Fruit fly (Drosophila melanogaster) whole organism, embryonic: ENCODE results near the gene CG42305.
A peak's percentile ranks its signal among the peaks of the same experiment; 100 is the strongest.

Source experiments
- Ada2b ChIP-seq: fragments of 200-800 bp; sonication (Bioruptor generic); IDR thresholded peaks from 2 replicates; pipeline ENCODE4 v1.3.6; 2022; ENCODE audit warnings: missing biosample characterization, missing genetic modification characterization
- Bdp1 ChIP-seq: fragments of 200-800 bp; sonication (Bioruptor generic); optimal IDR thresholded peaks from 3 replicates; lab custom pipeline; 2016; ENCODE audit warnings: missing biosample characterization, missing genetic modification characterization
- BtbVII ChIP-seq: fragments of 200-800 bp; sonication (Bioruptor generic); optimal IDR thresholded peaks from 3 replicates; lab custom pipeline; 2017; ENCODE audit warnings: missing biosample characterization, mild to moderate bottlenecking, missing genetic modification characterization
- CG1024 ChIP-seq: fragments of 200-800 bp; sonication (Bioruptor generic); IDR thresholded peaks from 2 replicates; pipeline ENCODE4 v1.3.6; 2022; ENCODE audit warnings: missing biosample characterization, missing genetic modification characterization
- CG10321 ChIP-seq: fragments of 200-800 bp; sonication (Bioruptor generic); IDR thresholded peaks from 2 replicates; pipeline ENCODE4 v1.3.6; 2022; ENCODE audit warnings: missing biosample characterization, missing genetic modification characterization
- CG10959 ChIP-seq: fragments of 200-800 bp; sonication (Bioruptor generic); IDR thresholded peaks from 2 replicates; pipeline ENCODE4 v1.3.6; 2022; ENCODE audit warnings: missing biosample characterization, missing genetic modification characterization
- CG11398 ChIP-seq: fragments of 200-800 bp; sonication (Bioruptor generic); optimal IDR thresholded peaks from 2 replicates; lab custom pipeline; 2016; ENCODE audit warnings: missing biosample characterization, missing genetic modification characterization
- CG12236 ChIP-seq: fragments of 200-800 bp; sonication (Bioruptor generic); optimal IDR thresholded peaks from 2 replicates; lab custom pipeline; 2016; ENCODE audit warnings: missing biosample characterization, missing genetic modification characterization
- CG2116 ChIP-seq: fragments of 200-800 bp; sonication (Bioruptor generic); optimal IDR thresholded peaks from 3 replicates; lab custom pipeline; 2018; ENCODE audit warnings: missing biosample characterization, mild to moderate bottlenecking, missing genetic modification characterization
- CG2120 ChIP-seq: fragments of 200-800 bp; sonication (Bioruptor generic); optimal IDR thresholded peaks from 3 replicates; lab custom pipeline; 2016; ENCODE audit warnings: missing biosample characterization, missing genetic modification characterization
- CG30020 ChIP-seq: fragments of 200-800 bp; optimal IDR thresholded peaks from 2 replicates; lab custom pipeline; 2019; ENCODE audit warnings: missing biosample characterization, mild to moderate bottlenecking, missing genetic modification characterization, moderate library complexity
- CG42726 ChIP-seq: fragments of 200-800 bp; sonication (Bioruptor generic); IDR thresholded peaks from 2 replicates; pipeline ENCODE4 v1.3.6; 2022; ENCODE audit warnings: missing biosample characterization, missing genetic modification characterization; ENCODE audit not compliant: partially characterized antibody
- CG4328 ChIP-seq: fragments of 200-800 bp; sonication (Bioruptor generic); optimal IDR thresholded peaks from 3 replicates; lab custom pipeline; 2017; ENCODE audit warnings: missing biosample characterization, missing genetic modification reagents, missing genetic modification characterization
- CG5245 ChIP-seq: fragments of 200-800 bp; sonication (Bioruptor generic); optimal IDR thresholded peaks from 3 replicates; lab custom pipeline; 2016; ENCODE audit warnings: missing biosample characterization, missing genetic modification characterization
- CG6683 ChIP-seq: fragments of 200-800 bp; sonication (Bioruptor generic); optimal IDR thresholded peaks from 2 replicates; lab custom pipeline; 2017; ENCODE audit warnings: missing biosample characterization, mild to moderate bottlenecking, missing genetic modification characterization, missing genetic modification reagents
- CG6813 ChIP-seq: fragments of 200-800 bp; sonication (Bioruptor generic); optimal IDR thresholded peaks from 2 replicates; lab custom pipeline; 2017; ENCODE audit warnings: missing biosample characterization, missing genetic modification characterization, mild to moderate bottlenecking, moderate library complexity, missing genetic modification reagents
- CG7928 ChIP-seq: fragments of 200-800 bp; sonication (Bioruptor generic); optimal IDR thresholded peaks from 2 replicates; lab custom pipeline; 2017; ENCODE audit warnings: missing biosample characterization, mild to moderate bottlenecking, missing genetic modification characterization
- D19A ChIP-seq: fragments of 200-800 bp; optimal IDR thresholded peaks from 3 replicates; lab custom pipeline; 2019; ENCODE audit warnings: missing biosample characterization, mild to moderate bottlenecking, missing genetic modification characterization, moderate library complexity
- HLHmδ ChIP-seq: fragments of 200-800 bp; sonication (Bioruptor generic); optimal IDR thresholded peaks from 2 replicates; lab custom pipeline; 2018; ENCODE audit warnings: missing biosample characterization, mild to moderate bottlenecking, missing genetic modification characterization, moderate library complexity
- HmgZ ChIP-seq: fragments of 200-800 bp; sonication (Bioruptor generic); optimal IDR thresholded peaks from 2 replicates; lab custom pipeline; 2018; ENCODE audit warnings: missing biosample characterization, mild to moderate bottlenecking, missing genetic modification characterization
- NK7.1 ChIP-seq: fragments of 200-800 bp; sonication (Bioruptor generic); optimal IDR thresholded peaks from 3 replicates; lab custom pipeline; 2016; ENCODE audit warnings: missing biosample characterization, missing genetic modification characterization
- Nf-YA ChIP-seq: fragments of 200-800 bp; sonication (Bioruptor generic); IDR thresholded peaks from 2 replicates; pipeline ENCODE4 v1.3.6; 2022; ENCODE audit warnings: missing biosample characterization, missing genetic modification characterization
- Nf-YB ChIP-seq: fragments of 200-800 bp; sonication (Bioruptor generic); optimal IDR thresholded peaks from 3 replicates; lab custom pipeline; 2019; ENCODE audit warnings: missing biosample characterization, mild to moderate bottlenecking, missing genetic modification characterization, moderate library complexity
- Oaz ChIP-seq: fragments of 200-800 bp; sonication (Bioruptor generic); IDR thresholded peaks from 2 replicates; pipeline ENCODE4 v1.3.6; 2022; ENCODE audit warnings: missing biosample characterization, missing genetic modification characterization
- Poxn ChIP-seq: fragments of 200-800 bp; sonication (Bioruptor generic); IDR thresholded peaks from 2 replicates; pipeline ENCODE4 v1.3.6; 2022; ENCODE audit warnings: missing biosample characterization, missing genetic modification characterization
- Side ChIP-seq: fragments of 200-800 bp; sonication (Bioruptor generic); optimal IDR thresholded peaks from 2 replicates; lab custom pipeline; 2016; ENCODE audit warnings: missing biosample characterization, missing genetic modification characterization
- Sry-β ChIP-seq: fragments of 200-800 bp; sonication (Bioruptor generic); optimal IDR thresholded peaks from 2 replicates; lab custom pipeline; 2018; ENCODE audit warnings: missing biosample characterization, mild to moderate bottlenecking, missing genetic modification characterization, moderate library complexity
- Vsx1 ChIP-seq: fragments of 200-800 bp; sonication (Bioruptor generic); optimal IDR thresholded peaks from 2 replicates; lab custom pipeline; 2017; ENCODE audit warnings: missing biosample characterization, mild to moderate bottlenecking, missing genetic modification characterization, missing genetic modification reagents
- ash1 ChIP-seq: fragments of 200-800 bp; sonication (Bioruptor generic); optimal IDR thresholded peaks from 2 replicates; lab custom pipeline; 2018; ENCODE audit warnings: missing biosample characterization, mild to moderate bottlenecking, missing genetic modification characterization
- ato ChIP-seq: fragments of 200-800 bp; sonication (Bioruptor generic); IDR thresholded peaks from 2 replicates; pipeline ENCODE4 v1.3.6; 2022; ENCODE audit warnings: missing biosample characterization, missing genetic modification characterization; ENCODE audit not compliant: partially characterized antibody
- crc ChIP-seq: fragments of 200-800 bp; sonication (Bioruptor generic); optimal IDR thresholded peaks from 2 replicates; lab custom pipeline; 2016; ENCODE audit warnings: missing biosample characterization, missing genetic modification characterization
- dm ChIP-seq: fragments of 200-800 bp; sonication (Bioruptor generic); optimal IDR thresholded peaks from 3 replicates; lab custom pipeline; 2016; ENCODE audit warnings: missing biosample characterization, missing genetic modification characterization
- fd102C ChIP-seq: fragments of 200-800 bp; sonication (Bioruptor generic); optimal IDR thresholded peaks from 2 replicates; lab custom pipeline; 2018; ENCODE audit warnings: missing biosample characterization, mild to moderate bottlenecking, missing genetic modification characterization, moderate library complexity
- gt ChIP-seq: fragments of 200-800 bp; sonication (Bioruptor generic); IDR thresholded peaks from 2 replicates; pipeline ENCODE4 v1.3.6; 2022; ENCODE audit warnings: missing biosample characterization, missing genetic modification characterization
- hkb ChIP-seq, 2 experiments: fragments of 200-800 bp in 1 of 2; fragments of >200 bp in 1 of 2; sonication (Bioruptor generic) in 1 of 2; IDR thresholded peaks in 1 of 2; optimal IDR thresholded peaks in 1 of 2; 2 replicates each; pipeline versions ENCODE4 v1.3.6 to Lab custom; 2017 to 2022; ENCODE audit warnings: missing biosample characterization in 1 of 2, missing genetic modification characterization in 1 of 2
- jumu ChIP-seq: fragments of 200-800 bp; sonication (Bioruptor generic); optimal IDR thresholded peaks from 3 replicates; lab custom pipeline; 2016; ENCODE audit warnings: missing biosample characterization, missing genetic modification characterization
- luna ChIP-seq: fragments of 200-800 bp; sonication (Bioruptor generic); optimal IDR thresholded peaks from 2 replicates; lab custom pipeline; 2016; ENCODE audit warnings: missing biosample characterization, missing genetic modification characterization
- p53 ChIP-seq: fragments of 200-800 bp; sonication (Bioruptor generic); optimal IDR thresholded peaks from 2 replicates; lab custom pipeline; 2016; ENCODE audit warnings: missing biosample characterization, missing genetic modification characterization
- pan ChIP-seq, 4 experiments: fragments of >200 bp in 3 of 4; fragments of 200-800 bp in 1 of 4; sonication (Bioruptor generic) in 1 of 4; optimal IDR thresholded peaks in 3 of 4; IDR thresholded peaks in 1 of 4; 2 replicates each; pipeline versions ENCODE4 v1.3.6 to Lab custom; 2017 to 2022; ENCODE audit warnings: missing biosample characterization in 2 of 4, missing genetic modification characterization in 2 of 4, mixed read lengths in 1 of 4
- pb ChIP-seq: fragments of 200-800 bp; sonication (Bioruptor generic); optimal IDR thresholded peaks from 3 replicates; lab custom pipeline; 2016; ENCODE audit warnings: missing biosample characterization, missing genetic modification characterization
- ro ChIP-seq: fragments of 200-800 bp; sonication (Bioruptor generic); IDR thresholded peaks from 2 replicates; pipeline ENCODE4 v1.3.6; 2022; ENCODE audit warnings: missing biosample characterization, missing genetic modification characterization
- row ChIP-seq: fragments of 200-800 bp; sonication (Bioruptor generic); IDR thresholded peaks from 3 replicates; pipeline ENCODE4 v1.3.6; 2022; ENCODE audit warnings: missing biosample characterization, missing genetic modification characterization
- sens ChIP-seq: fragments of 200-800 bp; sonication (Bioruptor generic); peaks from one replicate; lab custom pipeline; 2016; ENCODE audit warnings: missing biosample characterization, missing genetic modification characterization
- slou ChIP-seq: fragments of 200-800 bp; sonication (Bioruptor generic); optimal IDR thresholded peaks from 3 replicates; lab custom pipeline; 2016; ENCODE audit warnings: missing biosample characterization, missing genetic modification characterization
- sr ChIP-seq: fragments of 200-800 bp; sonication (Bioruptor generic); IDR thresholded peaks from 3 replicates; pipeline ENCODE4 v1.3.6; 2022; ENCODE audit warnings: missing biosample characterization, missing genetic modification characterization
- stc ChIP-seq: fragments of 200-800 bp; sonication (Bioruptor generic); IDR thresholded peaks from 2 replicates; pipeline ENCODE4 v1.3.6; 2022; ENCODE audit warnings: missing biosample characterization, missing genetic modification characterization
- tll ChIP-seq, 2 experiments: fragments of 200-800 bp in 1 of 2; fragments of >200 bp in 1 of 2; sonication (Bioruptor generic) in 1 of 2; optimal IDR thresholded peaks; 2 replicates each; lab custom pipeline; 2017 to 2019; ENCODE audit warnings: missing biosample characterization in 2 of 2, missing genetic modification characterization in 2 of 2, mild to moderate bottlenecking in 1 of 2, moderate library complexity in 1 of 2
- toy ChIP-seq: fragments of 200-800 bp; sonication (Bioruptor generic); IDR thresholded peaks from 2 replicates; pipeline ENCODE4 v1.3.6; 2022; ENCODE audit warnings: missing biosample characterization, missing genetic modification characterization
- trem ChIP-seq: fragments of 200-800 bp; optimal IDR thresholded peaks from 3 replicates; lab custom pipeline; 2019; ENCODE audit warnings: missing biosample characterization, mild to moderate bottlenecking, missing genetic modification characterization, moderate library complexity
- wdn ChIP-seq: fragments of 200-800 bp; sonication (Bioruptor generic); IDR thresholded peaks from 2 replicates; pipeline ENCODE4 v1.3.6; 2022; ENCODE audit warnings: missing biosample characterization, missing genetic modification characterization
- zfh1 ChIP-seq: fragments of 200-800 bp; sonication (Bioruptor generic); IDR thresholded peaks from 3 replicates; pipeline ENCODE4 v1.3.6; 2022; ENCODE audit warnings: missing biosample characterization, missing genetic modification characterization

The CG42305 gene

dm6 chr2L:18822805-18823204 is 10.4 kb downstream of the CG42305 start (continued):
- TF ChIP-seq CG42726 (no peak), row (no peak), zfh1 (GFP tag; lab: Robert Waterston, UW) (peak; percentile 72; the same call in 2 of the 3 replicates), D19A (tag; lab: Kevin White, UChicago) (peak; percentile 32), Ada2b (GFP tag; lab: Robert Waterston, UW) (no peak), ro (no peak), sens (GFP tag; lab: Kevin White, UChicago) (peak; percentile 85), BtbVII (GFP tag; lab: Kevin White, UChicago) (peak; percentile 7), CG30020 (tag; lab: Kevin White, UChicago) (no peak), CG7928 (GFP tag; lab: Kevin White, UChicago) (no peak), trem (tag; lab: Kevin White, UChicago) (no peak), CG1024 (GFP tag; lab: Robert Waterston, UW) (peak; percentile 62; the same call in 1 of the 2 replicates), Sry-β (GFP tag; lab: Kevin White, UChicago) (no peak), pb (GFP tag; lab: Kevin White, UChicago) (no peak), slou (peak; percentile 28), gt (GFP tag; lab: Robert Waterston, UW) (no peak), tll (GFP tag; optimal IDR thresholded peaks at IDR 0.05; lab: Kevin White, UChicago) (no peak), sr (no peak), ash1 (GFP tag; lab: Kevin White, UChicago) (no peak), Vsx1 (GFP tag; lab: Kevin White, UChicago) (peak; percentile 58), CG11398 (GFP tag; lab: Kevin White, UChicago) (peak; percentile 18), ato (GFP tag; lab: Robert Waterston, UW) (no peak), stc (GFP tag; lab: Robert Waterston, UW) (no peak), CG4328 (peak; percentile 59), crc (GFP tag; lab: Kevin White, UChicago) (no peak), CG6813 (GFP tag; lab: Kevin White, UChicago) (peak; percentile 80), CG12236 (GFP tag; lab: Kevin White, UChicago) (no peak), Poxn (GFP tag; lab: Robert Waterston, UW) (no peak), jumu (GFP tag; lab: Kevin White, UChicago) (no peak), wdn (GFP tag; lab: Robert Waterston, UW) (no peak), CG10959 (GFP tag; lab: Robert Waterston, UW) (peak; percentile 41; the same call in 1 of the 2 replicates), Bdp1 (GFP tag; lab: Kevin White, UChicago) (no peak), pan (optimal IDR thresholded peaks at IDR 0.05; lab: Kevin White, UChicago) (no peak), pan (GFP tag; optimal IDR thresholded peaks at IDR 0.05 in 1 of 2, IDR thresholded peaks at IDR 0.05 in 1 of 2) (peak in 1 of 2 experiments; percentile 35), hkb (optimal IDR thresholded peaks at IDR 0.05; lab: Kevin White, UChicago) (no peak), hkb (GFP tag; IDR thresholded peaks at IDR 0.05; lab: Robert Waterston, UW) (peak; percentile 43; the same call in 1 of the 2 replicates), NK7.1 (no peak), CG2116 (no peak), dm (GFP tag; lab: Kevin White, UChicago) (no peak), Nf-YB (GFP tag; lab: Kevin White, UChicago) (no peak), Nf-YA (GFP tag; lab: Robert Waterston, UW) (no peak), fd102C (GFP tag; lab: Kevin White, UChicago) (no peak), CG2120 (GFP tag; lab: Kevin White, UChicago) (no peak), luna (GFP tag; lab: Kevin White, UChicago) (no peak), Side (GFP tag; lab: Kevin White, UChicago) (peak; percentile 45), CG10321 (GFP tag; lab: Robert Waterston, UW) (no peak; the same call in 1 of the 2 replicates), CG5245 (GFP tag; lab: Kevin White, UChicago) (no peak), HmgZ (tag; lab: Kevin White, UChicago) (no peak), CG6683 (GFP tag; lab: Kevin White, UChicago) (peak; percentile 26), toy (GFP tag; lab: Robert Waterston, UW) (no peak), p53 (no peak), Oaz (GFP tag; lab: Robert Waterston, UW) (no peak), HLHmδ (peak; percentile 74)
